Worm (Caenorhabditis elegans): ENCODE measurements around the gene hrde-1.

Gene hrde-1

ce11 chrIII:4168665-4169064 is 7.3 kb downstream of the hrde-1 start, which contains the start of gene ccdc-55:
Gene ccdc-55 (minus strand): TSS chrIII:4168765.
- no peak for TF ChIP-seq nhr-43 (tag; optimal IDR thresholded peaks at IDR 0.05; ENCODE audit: poor library complexity, severe bottlenecking)

- TF ChIP-seq hmg-11 (tag; optimal IDR thresholded peaks at IDR 0.05), result no peak
- no peak for TF ChIP-seq nhr-237 (tag; optimal IDR thresholded peaks at IDR 0.05)
- TF ChIP-seq ceh-28 (tag; optimal IDR thresholded peaks at IDR 0.05), result no peak
Measured at ce11 chrIII:4166745-4167144, 9.2 kb downstream of the hrde-1 start, which contains the start of gene rnf-5. Gene rnf-5 (minus strand): TSS chrIII:4166845.

- TF ChIP-seq pqm-1 (tag; optimal IDR thresholded peaks at IDR 0.05) (no peak), ceh-9 (tag; optimal IDR thresholded peaks at IDR 0.05) (no peak), mml-1 (tag; optimal IDR thresholded peaks at IDR 0.05) (no peak), ztf-11 (tag; optimal IDR thresholded peaks at IDR 0.05) (no peak), nhr-25 (tag; optimal IDR thresholded peaks at IDR 0.05) (no peak), fos-1 (tag; optimal IDR thresholded peaks at IDR 0.05) (no peak), fkh-2 (tag; optimal IDR thresholded peaks at IDR 0.05) (no peak), R02D3.7 (tag; optimal IDR thresholded peaks at IDR 0.05) (no peak)
Measured at ce11 chrIII:4164071-4164470, 11.9 kb downstream of the hrde-1 start, which contains the start of gene C16C10.8. Gene C16C10.8 (minus strand): TSS chrIII:4164171.

ce11 chrIII:4160937-4161336 is 15.0 kb downstream of the hrde-1 start, which contains the start of gene C01G12.16:
Gene C01G12.16 (plus strand): TSS chrIII:4161237.
- TF ChIP-seq unc-62 (GFP tag; optimal IDR thresholded peaks at IDR 0.05), result no peak
- TF ChIP-seq mdl-1 (tag; optimal IDR thresholded peaks at IDR 0.05), result no peak
- TF ChIP-seq ama-1 (optimal IDR thresholded peaks at IDR 0.05), result no peak
- no peak for TF ChIP-seq egl-5 (tag; optimal IDR thresholded peaks at IDR 0.05)
- TF ChIP-seq nhr-28 (tag; optimal IDR thresholded peaks at IDR 0.05), result no peak
- no peak for TF ChIP-seq ZK546.5 (tag; optimal IDR thresholded peaks at IDR 0.05)
- no peak for TF ChIP-seq eor-1 (tag; optimal IDR thresholded peaks at IDR 0.05)
- TF ChIP-seq ceh-16 (tag; optimal IDR thresholded peaks at IDR 0.05), result no peak
- no peak for TF ChIP-seq nhr-11 (tag; optimal IDR thresholded peaks at IDR 0.05)
- TF ChIP-seq nhr-23 (tag; optimal IDR thresholded peaks at IDR 0.05), result no peak
- no peak for TF ChIP-seq nhr-43 (tag; optimal IDR thresholded peaks at IDR 0.05; ENCODE audit: poor library complexity, severe bottlenecking)
- TF ChIP-seq lin-15B (tag; optimal IDR thresholded peaks at IDR 0.05), result no peak
- TF ChIP-seq ceh-82 (tag; optimal IDR thresholded peaks at IDR 0.05), result no peak
- TF ChIP-seq nhr-25 (tag; optimal IDR thresholded peaks at IDR 0.05), result no peak
- TF ChIP-seq ceh-28 (tag; optimal IDR thresholded peaks at IDR 0.05), result no peak
- no peak for TF ChIP-seq fkh-2 (tag; optimal IDR thresholded peaks at IDR 0.05)
- no peak for TF ChIP-seq ztf-4 (tag; optimal IDR thresholded peaks at IDR 0.05)
- no peak for TF ChIP-seq snpc-4 (tag; optimal IDR thresholded peaks at IDR 0.05)
- TF ChIP-seq R02D3.7 (tag; optimal IDR thresholded peaks at IDR 0.05), result no peak
- no peak for TF ChIP-seq zag-1 (tag; optimal IDR thresholded peaks at IDR 0.05)

- TF ChIP-seq nhr-28 (tag; optimal IDR thresholded peaks at IDR 0.05) (no peak), unc-62 (GFP tag; optimal IDR thresholded peaks at IDR 0.05) (no peak), unc-39 (tag; optimal IDR thresholded peaks at IDR 0.05) (no peak), pha-4 (tag; optimal IDR thresholded peaks at IDR 0.05) (no peak), skn-1 (tag; optimal IDR thresholded peaks at IDR 0.05) (no peak), nhr-43 (tag; optimal IDR thresholded peaks at IDR 0.05; ENCODE audit: poor library complexity, severe bottlenecking) (no peak), jun-1 (tag; optimal IDR thresholded peaks at IDR 0.05) (no peak), lsy-12 (tag; optimal IDR thresholded peaks at IDR 0.05) (no peak), zag-1 (tag; optimal IDR thresholded peaks at IDR 0.05) (no peak), egl-27 (tag; optimal IDR thresholded peaks at IDR 0.05) (no peak), ceh-82 (tag; optimal IDR thresholded peaks at IDR 0.05) (no peak)
Measured at ce11 chrIII:4157298-4157697, 18.7 kb downstream of the hrde-1 start, which contains the start of gene C16C10.9. Gene C16C10.9 (minus strand): TSS chrIII:4157398.

- TF ChIP-seq nhr-43 (tag; optimal IDR thresholded peaks at IDR 0.05; ENCODE audit: poor library complexity, severe bottlenecking), result no peak
- no peak for TF ChIP-seq unc-62 (GFP tag; optimal IDR thresholded peaks at IDR 0.05)
Measured at ce11 chrIII:4153299-4153698, 22.7 kb downstream of the hrde-1 start, which contains the start of gene glod-4. Gene glod-4 (plus strand): TSS chrIII:4153599.

All from whole organism, L3 larva.